Worm (Caenorhabditis elegans): ENCODE data around the gene sptf-2.
A peak's percentile ranks its signal among the peaks of the same experiment; 100 is the strongest.

The sptf-2 gene

ce11 chrII:8603567-8604359 lies 21.5 kb upstream of the sptf-2 start, which contains the start of gene suf-1 (continued):
- TF ChIP-seq ceh-40 (GFP tag; IDR thresholded peaks at IDR 0.05) (no peak), F22D6.2 (tag; optimal IDR thresholded peaks at IDR 0.05) (no peak), lin-40 (tag; optimal IDR thresholded peaks at IDR 0.05) (no peak), dpl-1 (GFP tag; optimal IDR thresholded peaks at IDR 0.05) (no peak), mes-4 (tag; optimal IDR thresholded peaks at IDR 0.05) (no peak), snpc-1.1 (tag; optimal IDR thresholded peaks at IDR 0.05; ENCODE audit: insufficient read depth) (peak; percentile 64), attf-3 (GFP tag; conservative IDR thresholded peaks at IDR 0.05) (no peak), tbx-9 (tag; optimal IDR thresholded peaks at IDR 0.05; ENCODE audit: borderline replicate concordance) (no peak), attf-6 (GFP tag; IDR thresholded peaks at IDR 0.05) (peak; percentile 73), lag-1 (GFP tag; IDR thresholded peaks at IDR 0.05) (no peak), dpff-1 (tag; optimal IDR thresholded peaks at IDR 0.05) (no peak), pbrm-1 (GFP tag; IDR thresholded peaks at IDR 0.05) (peak; percentile 45; the same call in 1 of the 2 replicates), lin-35 (GFP tag; optimal IDR thresholded peaks at IDR 0.05) (no peak), ets-4 (GFP tag; optimal IDR thresholded peaks at IDR 0.05) (no peak), lsy-27 (tag; optimal IDR thresholded peaks at IDR 0.05; ENCODE audit: borderline replicate concordance, insufficient read depth) (no peak), K12H6.12 (tag; optimal IDR thresholded peaks at IDR 0.05) (no peak), B0261.1 (tag; optimal IDR thresholded peaks at IDR 0.05) (no peak), Y53F4B.3 (GFP tag; IDR thresholded peaks at IDR 0.05) (no peak), ceh-58 (GFP tag; IDR thresholded peaks at IDR 0.05) (no peak), F52B5.7 (tag; optimal IDR thresholded peaks at IDR 0.05) (peak; percentile 22), Y56A3A.18 (GFP tag; IDR thresholded peaks at IDR 0.05) (peak; percentile 75; the same call in 1 of the 2 replicates), rec-8 (tag; optimal IDR thresholded peaks at IDR 0.05) (no peak), rpc-1 (optimal IDR thresholded peaks at IDR 0.05) (no peak), rpc-1 (tag; optimal IDR thresholded peaks at IDR 0.05) (peak; percentile 3), C06A6.2 (GFP tag; conservative IDR thresholded peaks at IDR 0.05) (no peak), gei-17 (GFP tag; optimal IDR thresholded peaks at IDR 0.05) (no peak), ztf-6 (GFP tag; IDR thresholded peaks at IDR 0.05) (no peak), F39B2.1 (GFP tag; IDR thresholded peaks at IDR 0.05) (no peak), F10E7.11 (tag; optimal IDR thresholded peaks at IDR 0.05) (no peak), Y53G8AR.9 (GFP tag; conservative IDR thresholded peaks at IDR 0.05) (peak; percentile 85), rcor-1 (GFP tag; IDR thresholded peaks at IDR 0.05) (no peak), egrh-3 (GFP tag; IDR thresholded peaks at IDR 0.05) (no peak), T07F8.4 (tag; optimal IDR thresholded peaks at IDR 0.05) (no peak), lsl-1 (GFP tag; optimal IDR thresholded peaks at IDR 0.05) (peak; percentile 58), aptf-2 (GFP tag; conservative IDR thresholded peaks at IDR 0.05) (no peak), ztf-28 (GFP tag; IDR thresholded peaks at IDR 0.05) (no peak), attf-5 (GFP tag; optimal IDR thresholded peaks at IDR 0.05) (peak; percentile 24), hsf-1 (GFP tag; IDR thresholded peaks at IDR 0.05) (peak; percentile 79), B0336.3 (GFP tag; IDR thresholded peaks at IDR 0.05) (peak; percentile 89), hrde-1 (tag; optimal IDR thresholded peaks at IDR 0.05; ENCODE audit: borderline replicate concordance) (peak; percentile 92), cebp-2 (GFP tag; IDR thresholded peaks at IDR 0.05) (peak; percentile 77; the same call in 1 of the 2 replicates), let-526 (GFP tag; IDR thresholded peaks at IDR 0.05) (no peak), chd-7 (tag; optimal IDR thresholded peaks at IDR 0.05) (no peak), mxl-1 (tag; optimal IDR thresholded peaks at IDR 0.05) (peak; percentile 29), nfya-1 (tag; optimal IDR thresholded peaks at IDR 0.05; ENCODE audit: borderline replicate concordance, insufficient read depth) (no peak), sptf-2 (GFP tag; optimal IDR thresholded peaks at IDR 0.05) (no peak), aptf-3 (GFP tag; IDR thresholded peaks at IDR 0.05) (peak; percentile 13; the same call in 1 of the 2 replicates)

Measured in whole organism, young adult.